Worm (Caenorhabditis elegans) whole organism, young adult: Measurements from ENCODE around the gene smg-4.

Experiments
- B0035.1 ChIP-seq: sonication (generic microtip); optimal IDR thresholded peaks from 2 replicates; lab custom pipeline; 2016; ENCODE audit warnings: missing genetic modification characterization, mild to moderate bottlenecking, missing compliant biosample characterization, missing genotype, missing genetic modification reagents
- F33H1.4 ChIP-seq: fragments of 200-800 bp; sonication (Bioruptor generic); IDR thresholded peaks from 2 replicates; pipeline ENCODE4 v1.3.6; 2022; ENCODE audit warnings: missing genetic modification reagents, missing genetic modification characterization, missing compliant biosample characterization
- F57A8.1 ChIP-seq: fragments of 200-800 bp; sonication (Bioruptor generic); optimal IDR thresholded peaks from 2 replicates; lab custom pipeline; 2018; ENCODE audit warnings: mild to moderate bottlenecking, missing genetic modification characterization, moderate library complexity, missing compliant biosample characterization
- ama-1 ChIP-seq, 3 experiments: fragments of 150-350 bp in 1 of 3; sonication (generic microtip) in 2 of 3; optimal IDR thresholded peaks; 2 replicates each; lab custom pipeline; 2014 to 2018; ENCODE audit warnings: missing biosample characterization in 2 of 3, missing genetic modification characterization in 2 of 3, missing genetic modification reagents in 2 of 3
- atf-7 ChIP-seq: sonication (generic microtip); optimal IDR thresholded peaks from 2 replicates; lab custom pipeline; 2017; ENCODE audit warnings: mild to moderate bottlenecking, missing genetic modification characterization, missing compliant biosample characterization
- egl-18 ChIP-seq: fragments of 200-800 bp; sonication (Bioruptor generic); IDR thresholded peaks from 2 replicates; pipeline ENCODE4 v1.3.6; 2022; ENCODE audit warnings: missing genetic modification reagents, missing genetic modification characterization, missing compliant biosample characterization
- hlh-26 ChIP-seq: fragments of 200-800 bp; sonication (Bioruptor generic); conservative IDR thresholded peaks from 2 replicates; pipeline ENCODE4 v1.3.6; 2022; ENCODE audit warnings: missing genetic modification reagents, missing genetic modification characterization, missing compliant biosample characterization
- lin-35 ChIP-seq, 3 experiments: fragments of 150-350 bp in 2 of 3; sonication (generic microtip) in 1 of 3; optimal IDR thresholded peaks; 2 replicates each; lab custom pipeline; 2014 to 2018; ENCODE audit warnings: missing biosample characterization in 3 of 3, missing genetic modification characterization in 3 of 3, missing genetic modification reagents in 3 of 3
- madf-3 ChIP-seq: fragments of 200-800 bp; sonication (Bioruptor generic); IDR thresholded peaks from 2 replicates; pipeline ENCODE4 v1.3.6; 2022; ENCODE audit warnings: missing genetic modification reagents, missing genetic modification characterization, missing compliant biosample characterization
- rpc-1 ChIP-seq, 2 experiments: fragments of 150-350 bp in 1 of 2; sonication (generic microtip) in 1 of 2; optimal IDR thresholded peaks; 2 replicates each; lab custom pipeline; 2014 to 2018; ENCODE audit warnings: missing biosample characterization in 1 of 2, missing genetic modification characterization in 1 of 2, missing genetic modification reagents in 1 of 2, missing genotype in 1 of 2
- sea-2 ChIP-seq: fragments of 200-800 bp; sonication (Bioruptor generic); IDR thresholded peaks from 2 replicates; pipeline ENCODE4 v1.3.6; 2022; ENCODE audit warnings: missing genetic modification characterization, missing compliant biosample characterization
- ztf-18 ChIP-seq: sonication (generic microtip); optimal IDR thresholded peaks from 2 replicates; lab custom pipeline; 2016; ENCODE audit warnings: missing genotype, mild to moderate bottlenecking, missing genetic modification characterization, missing compliant biosample characterization
- ztf-22 ChIP-seq: fragments of 200-800 bp; sonication (Bioruptor generic); optimal IDR thresholded peaks from 2 replicates; lab custom pipeline; 2018; ENCODE audit warnings: mild to moderate bottlenecking, missing genetic modification characterization, moderate library complexity, missing compliant biosample characterization

- TF ChIP-seq ztf-22 (GFP tag; lab: Kevin White, UChicago) (no peak), atf-7 (tag; lab: Kevin White, UChicago) (no peak), rpc-1 (optimal IDR thresholded peaks at IDR 0.05; lab: Kevin White, UChicago) (no peak), rpc-1 (tag; optimal IDR thresholded peaks at IDR 0.05; lab: Kevin White, UChicago) (no peak), lin-35 (GFP tag; optimal IDR thresholded peaks at IDR 0.05; lab: Kevin White, UChicago) (no peak), madf-3 (GFP tag; lab: Robert Waterston, UW) (no peak), sea-2 (GFP tag; lab: Robert Waterston, UW) (no peak), ztf-18 (tag; lab: Kevin White, UChicago) (no peak), B0035.1 (tag; lab: Kevin White, UChicago) (no peak), F33H1.4 (GFP tag; lab: Robert Waterston, UW) (no peak), egl-18 (GFP tag; lab: Robert Waterston, UW) (no peak), F57A8.1 (no peak), ama-1 (optimal IDR thresholded peaks at IDR 0.05; lab: Kevin White, UChicago) (no peak), ama-1 (GFP tag; optimal IDR thresholded peaks at IDR 0.05; lab: Kevin White, UChicago) (no peak), hlh-26 (no peak)
Measured at ce11 chrV:9813527-9813926, 36.0 kb upstream of the smg-4 start, which contains the start of gene sru-30.
